ENCODE assay signal across 3 worm cellular contexts in genomic region chrX:2852388-2852908, ce11.
A peak's percentile ranks its signal among the peaks of the same experiment; 100 is the strongest.
TF ChIP-seq lines count a peak whose summit lies in the region.

kin-29 (minus strand) TSS chrX:2852438.

TF ChIP-seq in whole organism, L1 larva, 84 proteins besides CTCF, POLR2A, EP300 and RAD21 (continued from another document and continues in another):
- TF ChIP-seq efl-1 (optimal IDR thresholded peaks at IDR 0.05; lab: Kevin White, UChicago) (peak; percentile 42 to 51), efl-1 (GFP tag; optimal IDR thresholded peaks at IDR 0.05 in 1 of 2; lab: Kevin White, UChicago) (peak; percentile 4 to 91), mef-2 (tag; optimal IDR thresholded peaks at IDR 0.05; lab: Kevin White, UChicago) (peak; percentile 32), rnt-1 (tag; optimal IDR thresholded peaks at IDR 0.05; lab: Kevin White, UChicago) (peak; percentile 66), nhr-77 (tag; optimal IDR thresholded peaks at IDR 0.05; lab: Kevin White, UChicago) (peak; percentile 88), ces-1 (GFP tag; optimal IDR thresholded peaks at IDR 0.05; lab: Kevin White, UChicago) (no peak), C34B4.2 (tag; optimal IDR thresholded peaks at IDR 0.05; lab: Kevin White, UChicago) (no peak), zag-1 (tag; optimal IDR thresholded peaks at IDR 0.05; lab: Kevin White, UChicago) (no peak), blmp-1 (tag; optimal IDR thresholded peaks at IDR 0.05; lab: Kevin White, UChicago) (peak; percentile 82), unc-98 (GFP tag; IDR thresholded peaks at IDR 0.05; lab: Robert Waterston, UW) (no peak), tlp-1 (tag; optimal IDR thresholded peaks at IDR 0.05; lab: Kevin White, UChicago) (no peak), grh-1 (GFP tag; IDR thresholded peaks at IDR 0.05; lab: Robert Waterston, UW) (0 out of 2 replicates have a peak, but pooled peaks have one; percentile 27), vab-15 (tag; optimal IDR thresholded peaks at IDR 0.05; lab: Kevin White, UChicago) (no peak), aha-1 (tag; optimal IDR thresholded peaks at IDR 0.05; lab: Kevin White, UChicago) (no peak), nhr-20 (tag; optimal IDR thresholded peaks at IDR 0.05; lab: Kevin White, UChicago) (peak; percentile 91), pqm-1 (tag; optimal IDR thresholded peaks at IDR 0.05; lab: Kevin White, UChicago) (no peak), nhr-84 (tag; optimal IDR thresholded peaks at IDR 0.05; lab: Kevin White, UChicago) (no peak), F16B12.6 (tag; optimal IDR thresholded peaks at IDR 0.05; lab: Kevin White, UChicago) (no peak), dpl-1 (GFP tag; optimal IDR thresholded peaks at IDR 0.05; lab: Kevin White, UChicago) (peak in 2 of 3 experiments; percentile 33 to 41), snu-23 (GFP tag; optimal IDR thresholded peaks at IDR 0.05; lab: Kevin White, UChicago) (peak; percentile 96), dsc-1 (tag; optimal IDR thresholded peaks at IDR 0.05; lab: Kevin White, UChicago) (peak; percentile 87), egl-13 (tag; optimal IDR thresholded peaks at IDR 0.05; lab: Kevin White, UChicago) (peak; percentile 64), elt-3 (tag; optimal IDR thresholded peaks at IDR 0.05; lab: Kevin White, UChicago) (peak in 4 of 6 experiments; percentile 4 to 70 (median 39)), unc-62 (GFP tag; optimal IDR thresholded peaks at IDR 0.05; lab: Kevin White, UChicago) (no peak), aly-2 (tag; optimal IDR thresholded peaks at IDR 0.05; lab: Kevin White, UChicago) (no peak), tbx-2 (tag; optimal IDR thresholded peaks at IDR 0.05; lab: Kevin White, UChicago) (peak; percentile 90), unc-30 (tag; optimal IDR thresholded peaks at IDR 0.05; lab: Kevin White, UChicago) (no peak), skn-1 (tag; optimal IDR thresholded peaks at IDR 0.05; lab: Kevin White, UChicago) (peak; percentile 84), efl-3 (GFP tag; optimal IDR thresholded peaks at IDR 0.05; lab: Kevin White, UChicago) (no peak), swsn-7 (tag; optimal IDR thresholded peaks at IDR 0.05; lab: Kevin White, UChicago) (peak; percentile 92), C16A3.4 (tag; optimal IDR thresholded peaks at IDR 0.05; lab: Kevin White, UChicago) (peak; percentile 86), isw-1 (GFP tag; IDR thresholded peaks at IDR 0.05; lab: Robert Waterston, UW) (peak; percentile 59), lin-15B (tag; optimal IDR thresholded peaks at IDR 0.05; lab: Kevin White, UChicago) (peak; percentile 11), Y116A8C.19 (tag; optimal IDR thresholded peaks at IDR 0.05; lab: Kevin White, UChicago; ENCODE audit: borderline replicate concordance) (no peak), nhr-19 (GFP tag; conservative IDR thresholded peaks at IDR 0.05; lab: Robert Waterston, UW) (peak; percentile 71), nhr-47 (tag; optimal IDR thresholded peaks at IDR 0.05; lab: Kevin White, UChicago) (peak; percentile 87), nhr-85 (tag; lab: Kevin White, UChicago) (peak; percentile 93), fkh-8 (tag; optimal IDR thresholded peaks at IDR 0.05; lab: Kevin White, UChicago) (peak; percentile 95), egl-27 (tag; optimal IDR thresholded peaks at IDR 0.05; lab: Kevin White, UChicago) (peak; percentile 26 to 45), zip-4 (GFP tag; optimal IDR thresholded peaks at IDR 0.05; lab: Kevin White, UChicago) (peak; percentile 43), nhr-90 (tag; optimal IDR thresholded peaks at IDR 0.05; lab: Kevin White, UChicago; ENCODE audit: poor library complexity) (peak; percentile 82), mdl-1 (tag; optimal IDR thresholded peaks at IDR 0.05; lab: Kevin White, UChicago) (peak in 1 of 2 experiments; percentile 84), hpl-2 (GFP tag; optimal IDR thresholded peaks at IDR 0.05; lab: Kevin White, UChicago) (peak; percentile 74), snpc-4 (tag; optimal IDR thresholded peaks at IDR 0.05; lab: Kevin White, UChicago) (peak; percentile 18)

TF ChIP-seq in whole organism, L3 larva, 47 proteins besides CTCF, POLR2A, EP300 and RAD21 (continued from another document):
- peak; percentile 60 for TF ChIP-seq pha-4 (tag; optimal IDR thresholded peaks at IDR 0.05; lab: Kevin White, UChicago)
- no peak for TF ChIP-seq ama-1 (optimal IDR thresholded peaks at IDR 0.05; lab: Kevin White, UChicago)
- TF ChIP-seq nhr-23 (tag; optimal IDR thresholded peaks at IDR 0.05; lab: Kevin White, UChicago): peak; percentile 56
- no peak for TF ChIP-seq nhr-12 (tag; optimal IDR thresholded peaks at IDR 0.05; lab: Kevin White, UChicago)
- TF ChIP-seq ceh-82 (tag; optimal IDR thresholded peaks at IDR 0.05; lab: Kevin White, UChicago): no peak
- peak; percentile 18 for TF ChIP-seq zag-1 (tag; optimal IDR thresholded peaks at IDR 0.05; lab: Kevin White, UChicago)
- peak; percentile 71 for TF ChIP-seq ceh-28 (tag; optimal IDR thresholded peaks at IDR 0.05; lab: Kevin White, UChicago)
- TF ChIP-seq elt-1 (tag; optimal IDR thresholded peaks at IDR 0.05; lab: Kevin White, UChicago): peak; percentile 69
- no peak for TF ChIP-seq nhr-77 (tag; optimal IDR thresholded peaks at IDR 0.05; lab: Kevin White, UChicago)
- TF ChIP-seq ZK546.5 (tag; optimal IDR thresholded peaks at IDR 0.05; lab: Kevin White, UChicago): no peak
- TF ChIP-seq pqm-1 (tag; optimal IDR thresholded peaks at IDR 0.05; lab: Kevin White, UChicago): no peak
- peak; percentile 77 for TF ChIP-seq lin-39 (tag; optimal IDR thresholded peaks at IDR 0.05; lab: Kevin White, UChicago)
- TF ChIP-seq fkh-2 (tag; optimal IDR thresholded peaks at IDR 0.05; lab: Kevin White, UChicago): no peak
- TF ChIP-seq aly-2 (tag; optimal IDR thresholded peaks at IDR 0.05; lab: Kevin White, UChicago): no peak
- no peak for TF ChIP-seq nhr-28 (tag; optimal IDR thresholded peaks at IDR 0.05; lab: Kevin White, UChicago)
- TF ChIP-seq nhr-237 (tag; optimal IDR thresholded peaks at IDR 0.05; lab: Kevin White, UChicago): no peak
- TF ChIP-seq snpc-4 (tag; optimal IDR thresholded peaks at IDR 0.05; lab: Kevin White, UChicago): peak; percentile 50
- no peak for TF ChIP-seq eor-1 (tag; optimal IDR thresholded peaks at IDR 0.05; lab: Kevin White, UChicago)
- TF ChIP-seq nfya-1 (tag; optimal IDR thresholded peaks at IDR 0.05; lab: Kevin White, UChicago; ENCODE audit: insufficient read depth): peak; percentile 90
- peak; percentile 37 for TF ChIP-seq mdl-1 (tag; optimal IDR thresholded peaks at IDR 0.05; lab: Kevin White, UChicago)
- TF ChIP-seq lsy-12 (tag; optimal IDR thresholded peaks at IDR 0.05; lab: Kevin White, UChicago): peak; percentile 81
- peak; percentile 61 for TF ChIP-seq unc-62 (GFP tag; optimal IDR thresholded peaks at IDR 0.05; lab: Kevin White, UChicago)
- TF ChIP-seq ceh-16 (tag; optimal IDR thresholded peaks at IDR 0.05; lab: Kevin White, UChicago): no peak
- no peak for TF ChIP-seq sea-2 (GFP tag; optimal IDR thresholded peaks at IDR 0.05; lab: Kevin White, UChicago)
- TF ChIP-seq hmg-11 (tag; optimal IDR thresholded peaks at IDR 0.05; lab: Kevin White, UChicago): peak; percentile 99
- peak; percentile 83 for TF ChIP-seq elt-2 (tag; optimal IDR thresholded peaks at IDR 0.05; lab: Kevin White, UChicago)
- peak; percentile 28 for TF ChIP-seq ztf-4 (tag; optimal IDR thresholded peaks at IDR 0.05; lab: Kevin White, UChicago)
- no peak for TF ChIP-seq mml-1 (tag; optimal IDR thresholded peaks at IDR 0.05; lab: Kevin White, UChicago)

TF ChIP-seq in whole organism, young adult, 124 proteins besides CTCF, POLR2A, EP300 and RAD21 (continued from another document and continues in another):
- no peak for TF ChIP-seq mxl-1 (tag; optimal IDR thresholded peaks at IDR 0.05; lab: Kevin White, UChicago)
- TF ChIP-seq nhr-179 (tag; optimal IDR thresholded peaks at IDR 0.05; lab: Kevin White, UChicago): no peak
- peak; percentile 59 for TF ChIP-seq ztf-3 (GFP tag; optimal IDR thresholded peaks at IDR 0.05; lab: Kevin White, UChicago)
- TF ChIP-seq akir-1 (GFP tag; optimal IDR thresholded peaks at IDR 0.05; lab: Kevin White, UChicago): no peak
- no peak for TF ChIP-seq nfya-2 (GFP tag; IDR thresholded peaks at IDR 0.05; lab: Robert Waterston, UW)
- TF ChIP-seq F55B11.4 (tag; optimal IDR thresholded peaks at IDR 0.05; lab: Kevin White, UChicago; ENCODE audit: borderline replicate concordance, insufficient read depth): no peak
- no peak for TF ChIP-seq snpc-1.1 (tag; optimal IDR thresholded peaks at IDR 0.05; lab: Kevin White, UChicago; ENCODE audit: insufficient read depth)
- no peak for TF ChIP-seq F10E7.11 (tag; optimal IDR thresholded peaks at IDR 0.05; lab: Kevin White, UChicago)
- TF ChIP-seq zfh-2 (GFP tag; conservative IDR thresholded peaks at IDR 0.05; lab: Robert Waterston, UW): peak; percentile 98
- TF ChIP-seq rpc-1 (optimal IDR thresholded peaks at IDR 0.05; lab: Kevin White, UChicago): no peak
- TF ChIP-seq rpc-1 (tag; optimal IDR thresholded peaks at IDR 0.05; lab: Kevin White, UChicago): no peak
- TF ChIP-seq rcor-1 (GFP tag; IDR thresholded peaks at IDR 0.05; lab: Robert Waterston, UW): no peak; the same call in 1 of the 2 replicates
- TF ChIP-seq ceh-100 (GFP tag; IDR thresholded peaks at IDR 0.05; lab: Robert Waterston, UW): no peak
- TF ChIP-seq snpc-4 (GFP tag; optimal IDR thresholded peaks at IDR 0.05; lab: Kevin White, UChicago): peak; percentile 15
- peak in 3 of 4 experiments; percentile 43 to 66 (median 66) for TF ChIP-seq snpc-4 (tag; optimal IDR thresholded peaks at IDR 0.05; lab: Kevin White, UChicago)
- no peak for TF ChIP-seq Y53G8AR.9 (GFP tag; conservative IDR thresholded peaks at IDR 0.05; lab: Robert Waterston, UW)
- TF ChIP-seq egl-44 (GFP tag; IDR thresholded peaks at IDR 0.05; lab: Robert Waterston, UW): no peak
- no peak for TF ChIP-seq madf-3 (GFP tag; IDR thresholded peaks at IDR 0.05; lab: Robert Waterston, UW)
- no peak for TF ChIP-seq bed-1 (GFP tag; IDR thresholded peaks at IDR 0.05; lab: Robert Waterston, UW)
- TF ChIP-seq B0019.2 (GFP tag; conservative IDR thresholded peaks at IDR 0.05; lab: Robert Waterston, UW): no peak
- TF ChIP-seq unc-62 (GFP tag; optimal IDR thresholded peaks at IDR 0.05; lab: Kevin White, UChicago): no peak
- peak; percentile 37 to 55 for TF ChIP-seq let-607 (tag; optimal IDR thresholded peaks at IDR 0.05; lab: Kevin White, UChicago)
- no peak; the same call in 1 of the 2 replicates for TF ChIP-seq Y67H2A.10 (GFP tag; conservative IDR thresholded peaks at IDR 0.05; lab: Robert Waterston, UW)
- no peak for TF ChIP-seq xnd-1 (tag; optimal IDR thresholded peaks at IDR 0.05; lab: Kevin White, UChicago)
- TF ChIP-seq T26A5.8 (tag; optimal IDR thresholded peaks at IDR 0.05; lab: Kevin White, UChicago): no peak
- peak; percentile 85 for TF ChIP-seq attf-5 (GFP tag; optimal IDR thresholded peaks at IDR 0.05; lab: Kevin White, UChicago)
- TF ChIP-seq madf-8 (GFP tag; conservative IDR thresholded peaks at IDR 0.05; lab: Robert Waterston, UW): no peak
- no peak for TF ChIP-seq ztf-25 (GFP tag; IDR thresholded peaks at IDR 0.05; lab: Robert Waterston, UW)
- TF ChIP-seq dpl-1 (GFP tag; optimal IDR thresholded peaks at IDR 0.05; lab: Kevin White, UChicago): no peak
- no peak for TF ChIP-seq ceh-58 (GFP tag; IDR thresholded peaks at IDR 0.05; lab: Robert Waterston, UW)
- TF ChIP-seq T07F8.4 (tag; optimal IDR thresholded peaks at IDR 0.05; lab: Kevin White, UChicago): peak; percentile 51
- peak; percentile 58; the same call in 1 of the 2 replicates for TF ChIP-seq lin-26 (GFP tag; IDR thresholded peaks at IDR 0.05; lab: Robert Waterston, UW)
- no peak for TF ChIP-seq F37B4.10 (GFP tag; IDR thresholded peaks at IDR 0.05; lab: Robert Waterston, UW)
- peak; percentile 85 for TF ChIP-seq ztf-26 (tag; optimal IDR thresholded peaks at IDR 0.05; lab: Kevin White, UChicago)
- peak; percentile 61 for TF ChIP-seq somi-1 (GFP tag; optimal IDR thresholded peaks at IDR 0.05; lab: Kevin White, UChicago)
- TF ChIP-seq ets-4 (GFP tag; optimal IDR thresholded peaks at IDR 0.05; lab: Kevin White, UChicago): peak; percentile 7
- no peak for TF ChIP-seq snpc-3.4 (tag; optimal IDR thresholded peaks at IDR 0.05; lab: Kevin White, UChicago)
- no peak for TF ChIP-seq F57A8.1 (GFP tag; optimal IDR thresholded peaks at IDR 0.05; lab: Kevin White, UChicago)
- TF ChIP-seq F39B2.1 (GFP tag; IDR thresholded peaks at IDR 0.05; lab: Robert Waterston, UW): no peak
- no peak for TF ChIP-seq fkh-3 (tag; optimal IDR thresholded peaks at IDR 0.05; lab: Kevin White, UChicago)
- no peak for TF ChIP-seq hrde-1 (tag; optimal IDR thresholded peaks at IDR 0.05; lab: Kevin White, UChicago; ENCODE audit: borderline replicate concordance)
- TF ChIP-seq Y95B8A.8 (GFP tag; IDR thresholded peaks at IDR 0.05; lab: Robert Waterston, UW): no peak
- TF ChIP-seq lsy-27 (tag; optimal IDR thresholded peaks at IDR 0.05; lab: Kevin White, UChicago; ENCODE audit: borderline replicate concordance, insufficient read depth): no peak
- peak; percentile 41 for TF ChIP-seq tbp1 (GFP tag; optimal IDR thresholded peaks at IDR 0.05; lab: Kevin White, UChicago)
- no peak for TF ChIP-seq ama-1 (optimal IDR thresholded peaks at IDR 0.05; lab: Kevin White, UChicago)
- TF ChIP-seq ama-1 (GFP tag; optimal IDR thresholded peaks at IDR 0.05; lab: Kevin White, UChicago): no peak
- TF ChIP-seq B0336.3 (GFP tag; IDR thresholded peaks at IDR 0.05; lab: Robert Waterston, UW): peak; percentile 85
- no peak for TF ChIP-seq nhr-120 (GFP tag; IDR thresholded peaks at IDR 0.05; lab: Robert Waterston, UW)
- peak; percentile 84 for TF ChIP-seq nfyb-1 (GFP tag; IDR thresholded peaks at IDR 0.05; lab: Robert Waterston, UW)
- peak; percentile 48; the same call in 1 of the 2 replicates for TF ChIP-seq C06A6.2 (GFP tag; conservative IDR thresholded peaks at IDR 0.05; lab: Robert Waterston, UW)
- TF ChIP-seq repo-1 (tag; optimal IDR thresholded peaks at IDR 0.05; lab: Kevin White, UChicago): peak; percentile 64
- no peak for TF ChIP-seq aptf-3 (GFP tag; IDR thresholded peaks at IDR 0.05; lab: Robert Waterston, UW)
- TF ChIP-seq let-526 (GFP tag; IDR thresholded peaks at IDR 0.05; lab: Robert Waterston, UW): 0 out of 2 replicates have a peak, but pooled peaks have one; percentile 47
- no peak for TF ChIP-seq cebp-2 (GFP tag; IDR thresholded peaks at IDR 0.05; lab: Robert Waterston, UW)
- TF ChIP-seq mcd-1 (GFP tag; IDR thresholded peaks at IDR 0.05; lab: Robert Waterston, UW): peak; percentile 66; the same call in 1 of the 2 replicates
- TF ChIP-seq tlf-1 (GFP tag; optimal IDR thresholded peaks at IDR 0.05; lab: Kevin White, UChicago): peak; percentile 22
- peak; percentile 43; the same call in 1 of the 2 replicates for TF ChIP-seq ekl-4 (GFP tag; IDR thresholded peaks at IDR 0.05; lab: Robert Waterston, UW)
- peak; percentile 88 for TF ChIP-seq lin-40 (tag; optimal IDR thresholded peaks at IDR 0.05; lab: Kevin White, UChicago)
- peak; percentile 70; the same call in 1 of the 2 replicates for TF ChIP-seq hmg-1.2 (GFP tag; IDR thresholded peaks at IDR 0.05; lab: Robert Waterston, UW)
- peak; percentile 72; the same call in 1 of the 2 replicates for TF ChIP-seq lir-1 (GFP tag; conservative IDR thresholded peaks at IDR 0.05; lab: Robert Waterston, UW)
- TF ChIP-seq ceh-91 (GFP tag; IDR thresholded peaks at IDR 0.05; lab: Robert Waterston, UW): no peak; the same call in 1 of the 2 replicates
- TF ChIP-seq F49E8.2 (tag; optimal IDR thresholded peaks at IDR 0.05; lab: Kevin White, UChicago; ENCODE audit: insufficient read depth): no peak
- no peak for TF ChIP-seq Y79H2A.3 (GFP tag; conservative IDR thresholded peaks at IDR 0.05; lab: Robert Waterston, UW)
- no peak for TF ChIP-seq zim-3 (tag; optimal IDR thresholded peaks at IDR 0.05; lab: Kevin White, UChicago)
- TF ChIP-seq nhr-80 (tag; optimal IDR thresholded peaks at IDR 0.05; lab: Kevin White, UChicago): peak; percentile 76
- peak; percentile 75; the same call in 1 of the 2 replicates for TF ChIP-seq pbrm-1 (GFP tag; IDR thresholded peaks at IDR 0.05; lab: Robert Waterston, UW)
- TF ChIP-seq ztf-6 (GFP tag; IDR thresholded peaks at IDR 0.05; lab: Robert Waterston, UW): no peak
- no peak for TF ChIP-seq snpc-1.3 (tag; optimal IDR thresholded peaks at IDR 0.05; lab: Kevin White, UChicago; ENCODE audit: insufficient read depth)
- peak; percentile 24 for TF ChIP-seq B0261.1 (tag; optimal IDR thresholded peaks at IDR 0.05; lab: Kevin White, UChicago)
- TF ChIP-seq hmg-20 (GFP tag; IDR thresholded peaks at IDR 0.05; lab: Robert Waterston, UW): peak; percentile 51
